Worm (Caenorhabditis elegans): ENCODE data around the gene C04H5.7.

ce11 chrII:14578716-14579115 is 41.0 kb downstream of the C04H5.7 start, which contains the start of gene C01G12.9:
- TF ChIP-seq ama-1 (optimal IDR thresholded peaks at IDR 0.05) (no peak), tra-4 (tag; optimal IDR thresholded peaks at IDR 0.05) (no peak), hnd-1 (tag; optimal IDR thresholded peaks at IDR 0.05) (no peak), scrt-1 (GFP tag; IDR thresholded peaks at IDR 0.05) (no peak), hmbx-1 (tag; optimal IDR thresholded peaks at IDR 0.05) (no peak), tbx-11 (GFP tag; IDR thresholded peaks at IDR 0.05) (no peak), B0310.2 (tag; optimal IDR thresholded peaks at IDR 0.05) (no peak), ets-7 (tag; optimal IDR thresholded peaks at IDR 0.05) (no peak), aly-1 (tag; optimal IDR thresholded peaks at IDR 0.05) (no peak)
